Worm (Caenorhabditis elegans): ENCODE results near the gene chc-1.

The chc-1 gene

DNA sequence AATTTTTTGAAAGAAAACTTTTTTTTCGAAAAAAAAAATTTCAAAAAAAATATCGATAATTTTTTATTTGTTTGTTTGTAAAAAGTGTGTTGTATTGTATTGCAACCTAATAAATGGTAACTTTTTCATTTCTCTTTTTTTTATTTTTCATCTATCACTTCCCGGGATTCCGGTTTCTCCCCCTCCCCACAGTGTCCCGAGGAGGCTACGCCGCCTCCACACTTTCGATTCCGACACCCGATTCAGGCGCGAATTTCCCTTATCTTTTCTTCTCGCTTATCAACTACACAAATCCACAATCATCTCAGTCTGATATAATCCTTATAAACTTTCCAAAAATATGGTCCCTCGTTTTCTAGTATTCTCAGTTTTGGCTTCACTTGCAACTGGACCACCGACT lies 51.0 kb downstream of the chc-1 start, which contains the start of gene R01H10.4:
TSS of gene R01H10.4 (plus strand) at position 236 of the 400 bp plus-strand sequence.
- TF ChIP-seq npax-4 (tag; optimal IDR thresholded peaks at IDR 0.05) (no peak), ztf-16 (tag; optimal IDR thresholded peaks at IDR 0.05) (no peak), fkh-10 (GFP tag; optimal IDR thresholded peaks at IDR 0.05) (no peak), ceh-48 (tag; optimal IDR thresholded peaks at IDR 0.05) (no peak), sdc-2 (tag; optimal IDR thresholded peaks at IDR 0.05) (no peak), sox-2 (GFP tag; IDR thresholded peaks at IDR 0.05) (no peak), che-1 (tag; optimal IDR thresholded peaks at IDR 0.05) (no peak), lim-6 (tag; optimal IDR thresholded peaks at IDR 0.05) (no peak), tbx-7 (tag; optimal IDR thresholded peaks at IDR 0.05) (no peak), ceh-18 (tag; optimal IDR thresholded peaks at IDR 0.05) (no peak), odd-2 (tag; optimal IDR thresholded peaks at IDR 0.05) (no peak)

DNA sequence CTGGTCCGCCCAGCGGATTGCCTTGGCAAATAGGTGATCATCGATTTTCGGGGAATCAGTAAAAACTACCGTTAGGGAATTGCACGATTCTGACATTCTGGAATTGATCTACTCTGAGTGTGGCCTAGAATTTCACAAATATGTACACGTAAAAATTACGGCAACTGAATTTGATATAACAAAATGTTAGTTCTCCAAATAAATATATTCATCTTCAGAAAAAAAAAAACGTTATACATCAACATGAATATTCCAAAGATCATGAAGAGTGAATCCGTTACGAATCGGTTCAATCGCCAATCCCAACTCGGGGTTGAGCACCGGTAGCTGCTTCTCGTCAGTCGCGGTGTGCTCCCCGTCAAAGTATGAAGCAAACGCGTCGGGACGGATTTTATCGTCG lies 55.0 kb downstream of the chc-1 start, which contains the start of gene rip-1:
TSS of gene rip-1 (minus strand) at position 101 of the 400 bp plus-strand sequence.
- TF ChIP-seq nfya-1 (tag; optimal IDR thresholded peaks at IDR 0.05) (no peak), nhr-232 (tag; optimal IDR thresholded peaks at IDR 0.05) (no peak), sox-2 (GFP tag; IDR thresholded peaks at IDR 0.05) (no peak), hlh-15 (tag; optimal IDR thresholded peaks at IDR 0.05) (no peak), fkh-10 (GFP tag; optimal IDR thresholded peaks at IDR 0.05) (no peak), ztf-16 (tag; optimal IDR thresholded peaks at IDR 0.05) (no peak), lin-11 (tag; optimal IDR thresholded peaks at IDR 0.05) (no peak), ceh-14 (tag; optimal IDR thresholded peaks at IDR 0.05) (no peak), hlh-8 (tag; optimal IDR thresholded peaks at IDR 0.05) (no peak), tbx-2 (tag; optimal IDR thresholded peaks at IDR 0.05) (no peak), ceh-2 (tag; optimal IDR thresholded peaks at IDR 0.05) (no peak), mec-3 (tag; optimal IDR thresholded peaks at IDR 0.05; ENCODE audit: borderline replicate concordance) (no peak), ama-1 (optimal IDR thresholded peaks at IDR 0.05) (no peak)
